Worm (Caenorhabditis elegans) whole organism, early embryonic: ENCODE measurements around the gene ZC443.3.

Experiments
- B0310.2 ChIP-seq: sonication (generic microtip); optimal IDR thresholded peaks from 2 replicates; lab custom pipeline; 2016; ENCODE audit warnings: mild to moderate bottlenecking, missing genetic modification characterization, missing compliant biosample characterization
- F13C5.2 ChIP-seq: sonication (generic microtip); optimal IDR thresholded peaks from 2 replicates; lab custom pipeline; 2017; ENCODE audit warnings: mild to moderate bottlenecking, missing genetic modification characterization, inconsistent platforms, missing compliant biosample characterization
- aly-1 ChIP-seq: sonication (generic microtip); optimal IDR thresholded peaks from 2 replicates; lab custom pipeline; 2016; ENCODE audit warnings: missing genetic modification characterization, missing compliant biosample characterization
- ama-1 ChIP-seq: fragments of 150-350 bp; optimal IDR thresholded peaks from 2 replicates; lab custom pipeline; 2014
- ceh-13 ChIP-seq: fragments of 200-800 bp; sonication (Bioruptor generic); optimal IDR thresholded peaks from 2 replicates; lab custom pipeline; 2018; ENCODE audit warnings: mild to moderate bottlenecking, missing genetic modification characterization, missing compliant biosample characterization
- ceh-36 ChIP-seq: sonication (generic microtip); optimal IDR thresholded peaks from 2 replicates; lab custom pipeline; 2016; ENCODE audit warnings: missing genetic modification characterization, inconsistent platforms, missing compliant biosample characterization
- ets-7 ChIP-seq: sonication (generic microtip); optimal IDR thresholded peaks from 2 replicates; lab custom pipeline; 2016; ENCODE audit warnings: missing genotype, missing genetic modification characterization, missing compliant biosample characterization
- flt-1 ChIP-seq: fragments of 200-800 bp; sonication (Bioruptor generic); IDR thresholded peaks from 2 replicates; pipeline ENCODE4 v1.3.6; 2022; ENCODE audit warnings: missing genetic modification characterization, missing compliant biosample characterization
- hmbx-1 ChIP-seq: sonication (generic microtip); optimal IDR thresholded peaks from 2 replicates; lab custom pipeline; 2016; ENCODE audit warnings: mild to moderate bottlenecking, missing genetic modification characterization, missing compliant biosample characterization
- hmg-4 ChIP-seq: fragments of 200-800 bp; sonication (Bioruptor generic); optimal IDR thresholded peaks from 2 replicates; lab custom pipeline; 2018; ENCODE audit warnings: mild to moderate bottlenecking, missing genetic modification characterization, missing compliant biosample characterization
- hnd-1 ChIP-seq: sonication (generic microtip); optimal IDR thresholded peaks from 2 replicates; lab custom pipeline; 2016; ENCODE audit warnings: missing genetic modification characterization, missing compliant biosample characterization
- pes-1 ChIP-seq: fragments of 200-800 bp; sonication (Bioruptor generic); IDR thresholded peaks from 2 replicates; pipeline ENCODE4 v1.3.6; 2022; ENCODE audit warnings: missing genetic modification reagents, missing genetic modification characterization, missing compliant biosample characterization
- scrt-1 ChIP-seq: fragments of 200-800 bp; sonication (Bioruptor generic); IDR thresholded peaks from 2 replicates; pipeline ENCODE4 v1.3.6; 2022; ENCODE audit warnings: missing genetic modification characterization, missing compliant biosample characterization
- sea-1 ChIP-seq: fragments of 200-800 bp; sonication (Bioruptor generic); conservative IDR thresholded peaks from 2 replicates; pipeline ENCODE4 v1.3.6; 2022; ENCODE audit warnings: missing genetic modification characterization, missing compliant biosample characterization
- tbx-11 ChIP-seq: fragments of 200-800 bp; sonication (Bioruptor generic); IDR thresholded peaks from 2 replicates; pipeline ENCODE4 v1.3.6; 2022; ENCODE audit warnings: missing genetic modification characterization, missing compliant biosample characterization
- tbx-37 ChIP-seq: fragments of 200-800 bp; sonication (Bioruptor generic); conservative IDR thresholded peaks from 2 replicates; pipeline ENCODE4 v1.3.6; 2022; ENCODE audit warnings: missing genetic modification reagents, missing genetic modification characterization, missing compliant biosample characterization
- tra-4 ChIP-seq: sonication (generic microtip); optimal IDR thresholded peaks from 2 replicates; lab custom pipeline; 2017; ENCODE audit warnings: missing genetic modification characterization, missing compliant biosample characterization

Gene ZC443.3

ce11 chrV:12815386-12815785 is 1.5 kb upstream of the ZC443.3 start:
- TF ChIP-seq tra-4 (tag; lab: Kevin White, UChicago) (no peak), flt-1 (GFP tag; lab: Robert Waterston, UW) (no peak), hmg-4 (GFP tag; lab: Kevin White, UChicago) (no peak), hmbx-1 (no peak), ama-1 (no peak), hnd-1 (no peak), scrt-1 (GFP tag; lab: Robert Waterston, UW) (no peak), sea-1 (GFP tag; lab: Robert Waterston, UW) (no peak), ceh-36 (no peak), aly-1 (tag; lab: Kevin White, UChicago) (no peak), ets-7 (tag; lab: Kevin White, UChicago) (no peak), tbx-37 (GFP tag; lab: Robert Waterston, UW) (no peak), pes-1 (GFP tag; lab: Robert Waterston, UW) (no peak), tbx-11 (GFP tag; lab: Robert Waterston, UW) (no peak), F13C5.2 (no peak), ceh-13 (GFP tag; lab: Kevin White, UChicago) (no peak), B0310.2 (tag; lab: Kevin White, UChicago) (no peak)

- TF ChIP-seq tbx-11 (GFP tag; lab: Robert Waterston, UW) = no peak
- TF ChIP-seq hmg-4 (GFP tag; lab: Kevin White, UChicago) = peak; percentile 52
- TF ChIP-seq F13C5.2 = peak; percentile 2
- TF ChIP-seq aly-1 (tag; lab: Kevin White, UChicago) = peak; percentile 10
Observed at ce11 chrV:12814481-12814882, 560 bp upstream of the ZC443.3 start.

ce11 chrV:12811810-12812209 is 2.1 kb downstream of the ZC443.3 start:
- no peak for TF ChIP-seq sea-1 (GFP tag; lab: Robert Waterston, UW)
- no peak for TF ChIP-seq scrt-1 (GFP tag; lab: Robert Waterston, UW)
- no peak for TF ChIP-seq tra-4 (tag; lab: Kevin White, UChicago)
- TF ChIP-seq F13C5.2 = no peak

- TF ChIP-seq ceh-36 = no peak
- TF ChIP-seq tra-4 (tag; lab: Kevin White, UChicago) = no peak
- no peak for TF ChIP-seq F13C5.2
- TF ChIP-seq B0310.2 (tag; lab: Kevin White, UChicago) = no peak
- TF ChIP-seq tbx-37 (GFP tag; lab: Robert Waterston, UW) = no peak
- TF ChIP-seq hnd-1 = no peak
- no peak for TF ChIP-seq pes-1 (GFP tag; lab: Robert Waterston, UW)
- TF ChIP-seq sea-1 (GFP tag; lab: Robert Waterston, UW) = no peak
- TF ChIP-seq ceh-13 (GFP tag; lab: Kevin White, UChicago) = no peak
- TF ChIP-seq hmbx-1 = no peak
- TF ChIP-seq hmg-4 (GFP tag; lab: Kevin White, UChicago) = no peak
- TF ChIP-seq scrt-1 (GFP tag; lab: Robert Waterston, UW) = no peak
Observed at ce11 chrV:12811126-12811525, 2.8 kb downstream of the ZC443.3 start, which contains the start of gene ZC443.2. Gene ZC443.2 (minus strand): TSS chrV:12811192.

ce11 chrV:12809876-12810275 is 4.0 kb downstream of the ZC443.3 start, which contains the start of gene ZC443.1:
Gene ZC443.1 (minus strand): TSS chrV:12810080.
- TF ChIP-seq tra-4 (tag; lab: Kevin White, UChicago) = no peak

- no peak for TF ChIP-seq ets-7 (tag; lab: Kevin White, UChicago)
- TF ChIP-seq aly-1 (tag; lab: Kevin White, UChicago) = no peak
- no peak for TF ChIP-seq B0310.2 (tag; lab: Kevin White, UChicago)
- no peak for TF ChIP-seq tbx-11 (GFP tag; lab: Robert Waterston, UW)
- no peak for TF ChIP-seq pes-1 (GFP tag; lab: Robert Waterston, UW)
- no peak for TF ChIP-seq hmbx-1
- TF ChIP-seq sea-1 (GFP tag; lab: Robert Waterston, UW) = no peak
- TF ChIP-seq scrt-1 (GFP tag; lab: Robert Waterston, UW) = no peak
- TF ChIP-seq hnd-1 = no peak
- no peak for TF ChIP-seq hmg-4 (GFP tag; lab: Kevin White, UChicago)
- TF ChIP-seq ceh-36 = no peak
- TF ChIP-seq ama-1 = no peak
- TF ChIP-seq tra-4 (tag; lab: Kevin White, UChicago) = no peak
- TF ChIP-seq flt-1 (GFP tag; lab: Robert Waterston, UW) = no peak
- no peak for TF ChIP-seq tbx-37 (GFP tag; lab: Robert Waterston, UW)
- no peak for TF ChIP-seq F13C5.2
- no peak for TF ChIP-seq ceh-13 (GFP tag; lab: Kevin White, UChicago)
Observed at ce11 chrV:12806190-12806589, 7.7 kb downstream of the ZC443.3 start, which contains the start of gene ZC443.7. Gene ZC443.7 (plus strand): TSS chrV:12806490.

- no peak for TF ChIP-seq tbx-37 (GFP tag; lab: Robert Waterston, UW)
- no peak for TF ChIP-seq scrt-1 (GFP tag; lab: Robert Waterston, UW)
- TF ChIP-seq ets-7 (tag; lab: Kevin White, UChicago) = no peak
- TF ChIP-seq ama-1 = no peak
- no peak for TF ChIP-seq flt-1 (GFP tag; lab: Robert Waterston, UW)
- no peak for TF ChIP-seq pes-1 (GFP tag; lab: Robert Waterston, UW)
- TF ChIP-seq ceh-13 (GFP tag; lab: Kevin White, UChicago) = no peak
- TF ChIP-seq tbx-11 (GFP tag; lab: Robert Waterston, UW) = no peak
- TF ChIP-seq sea-1 (GFP tag; lab: Robert Waterston, UW) = no peak
- TF ChIP-seq hnd-1 = no peak
- TF ChIP-seq hmg-4 (GFP tag; lab: Kevin White, UChicago) = no peak
- TF ChIP-seq ceh-36 = no peak
- no peak for TF ChIP-seq aly-1 (tag; lab: Kevin White, UChicago)
Observed at ce11 chrV:12803274-12803673, 10.6 kb downstream of the ZC443.3 start, which contains the start of gene srbc-45. Gene srbc-45 (plus strand): TSS chrV:12803574.

- TF ChIP-seq tra-4 (tag; lab: Kevin White, UChicago) (no peak), sea-1 (GFP tag; lab: Robert Waterston, UW) (no peak), hmbx-1 (no peak), aly-1 (tag; lab: Kevin White, UChicago) (no peak), ceh-36 (no peak), flt-1 (GFP tag; lab: Robert Waterston, UW) (no peak), ama-1 (no peak), tbx-11 (GFP tag; lab: Robert Waterston, UW) (no peak), F13C5.2 (no peak), B0310.2 (tag; lab: Kevin White, UChicago) (no peak)
Observed at ce11 chrV:12800171-12800570, 13.8 kb downstream of the ZC443.3 start, which contains the start of gene ugt-3. Gene ugt-3 (minus strand): TSS chrV:12800271.
